Worm (Caenorhabditis elegans) whole organism, L4 larva: ENCODE data around the gene K06G5.1.

ENCODE experiments used
- F26F4.8 ChIP-seq: fragments of 200-800 bp; sonication (Bioruptor generic); conservative IDR thresholded peaks from 2 replicates; pipeline ENCODE4 v1.3.6; 2022; ENCODE audit warnings: missing genetic modification characterization, missing compliant biosample characterization
- Y105C5A.15 ChIP-seq: fragments of 200-800 bp; sonication (Bioruptor generic); IDR thresholded peaks from 2 replicates; pipeline ENCODE4 v1.3.6; 2022; ENCODE audit warnings: missing genetic modification characterization, missing compliant biosample characterization
- Y48G9A.11 ChIP-seq: fragments of 200-800 bp; sonication (Bioruptor generic); IDR thresholded peaks from 2 replicates; pipeline ENCODE4 v1.3.6; 2022; ENCODE audit warnings: missing genetic modification reagents, missing genetic modification characterization, missing compliant biosample characterization
- Y75B8A.6 ChIP-seq: fragments of 200-800 bp; sonication (Bioruptor generic); IDR thresholded peaks from 2 replicates; pipeline ENCODE4 v1.3.6; 2022; ENCODE audit warnings: missing genetic modification reagents, missing genetic modification characterization, missing compliant biosample characterization
- aha-1 ChIP-seq: fragments of 150-350 bp; peaks from one replicate; lab custom pipeline; 2014; ENCODE audit warnings: missing biosample characterization, missing genetic modification characterization
- ceh-20 ChIP-seq: fragments of 200-800 bp; sonication (Bioruptor generic); IDR thresholded peaks from 2 replicates; pipeline ENCODE4 v1.3.6; 2022; ENCODE audit warnings: missing genetic modification reagents, missing genetic modification characterization, missing compliant biosample characterization
- ceh-28 ChIP-seq: fragments of 150-350 bp; optimal IDR thresholded peaks from 2 replicates; lab custom pipeline; 2014; ENCODE audit warnings: missing biosample characterization, missing genetic modification reagents, missing genetic modification characterization
- ceh-44 ChIP-seq: fragments of 200-800 bp; sonication (Bioruptor generic); IDR thresholded peaks from 2 replicates; pipeline ENCODE4 v1.3.6; 2022; ENCODE audit warnings: missing genetic modification reagents, missing genetic modification characterization, missing compliant biosample characterization
- ctbp-1 ChIP-seq: fragments of 200-800 bp; sonication (Bioruptor generic); IDR thresholded peaks from 2 replicates; pipeline ENCODE4 v1.3.6; 2022; ENCODE audit warnings: missing genetic modification reagents, missing genetic modification characterization, missing compliant biosample characterization
- fos-1 ChIP-seq: fragments of 150-350 bp; optimal IDR thresholded peaks from 2 replicates; lab custom pipeline; 2014; ENCODE audit warnings: missing biosample characterization, missing genetic modification characterization
- hif-1 ChIP-seq, 2 experiments: sonication (generic microtip); optimal IDR thresholded peaks; 2 replicates each; lab custom pipeline; 2016 to 2017; ENCODE audit warnings: missing compliant biosample characterization in 2 of 2, missing genetic modification characterization in 2 of 2, missing genetic modification reagents in 2 of 2, missing genotype in 2 of 2, mild to moderate bottlenecking in 1 of 2
- lim-7 ChIP-seq: fragments of 200-800 bp; sonication (Bioruptor generic); IDR thresholded peaks from 2 replicates; pipeline ENCODE4 v1.3.6; 2022; ENCODE audit warnings: missing genetic modification characterization, missing compliant biosample characterization
- lin-13 ChIP-seq: fragments of 150-350 bp; optimal IDR thresholded peaks from 2 replicates; lab custom pipeline; 2014; ENCODE audit warnings: missing biosample characterization, missing genetic modification reagents, missing genetic modification characterization
- lin-29 ChIP-seq: fragments of 200-800 bp; sonication (Bioruptor generic); IDR thresholded peaks from 2 replicates; pipeline ENCODE4 v1.3.6; 2022; ENCODE audit warnings: missing genetic modification reagents, missing genetic modification characterization, missing compliant biosample characterization
- lir-3 ChIP-seq: sonication (generic microtip); optimal IDR thresholded peaks from 2 replicates; lab custom pipeline; 2016; ENCODE audit warnings: mild to moderate bottlenecking, missing genetic modification characterization, missing compliant biosample characterization
- mep-1 ChIP-seq: fragments of 150-350 bp; sonication (generic microtip); optimal IDR thresholded peaks from 3 replicates; lab custom pipeline; 2014; ENCODE audit warnings: missing biosample characterization, missing genetic modification characterization
- mxl-3 ChIP-seq: fragments of 200-800 bp; sonication (Bioruptor generic); optimal IDR thresholded peaks from 2 replicates; lab custom pipeline; 2018; ENCODE audit warnings: mild to moderate bottlenecking, missing genetic modification characterization, missing compliant biosample characterization
- nhr-25 ChIP-seq: sonication (generic microtip); optimal IDR thresholded peaks from 2 replicates; lab custom pipeline; 2017; ENCODE audit warnings: missing genetic modification characterization, mild to moderate bottlenecking, missing compliant biosample characterization, antibody characterized with exemption, moderate library complexity, borderline replicate concordance; ENCODE audit not compliant: insufficient read depth
- nhr-28 ChIP-seq: fragments of 150-350 bp; optimal IDR thresholded peaks from 2 replicates; lab custom pipeline; 2014; ENCODE audit warnings: missing biosample characterization, missing genetic modification characterization
- nhr-42 ChIP-seq: fragments of 200-800 bp; sonication (Bioruptor generic); IDR thresholded peaks from 2 replicates; pipeline ENCODE4 v1.3.6; 2022; ENCODE audit warnings: missing genetic modification characterization, missing compliant biosample characterization
- nhr-48 ChIP-seq: sonication (generic microtip); optimal IDR thresholded peaks from 2 replicates; lab custom pipeline; 2016; ENCODE audit warnings: mild to moderate bottlenecking, missing genetic modification characterization, missing compliant biosample characterization
- nhr-6 ChIP-seq: fragments of 150-350 bp; optimal IDR thresholded peaks from 2 replicates; lab custom pipeline; 2014; ENCODE audit warnings: missing biosample characterization, missing genetic modification characterization
- pha-4 ChIP-seq, 2 experiments: fragments of 150-350 bp in 1 of 2; fragments of 200-800 bp in 1 of 2; sonication (Bioruptor generic) in 1 of 2; IDR thresholded peaks in 1 of 2; optimal IDR thresholded peaks in 1 of 2; 2 replicates each; pipeline versions ENCODE4 v1.3.6 to Lab custom; 2014 to 2022; ENCODE audit warnings: missing genetic modification characterization in 2 of 2, missing genetic modification reagents in 2 of 2, missing biosample characterization in 1 of 2, missing compliant biosample characterization in 1 of 2
- rbr-2 ChIP-seq: sonication (generic microtip); optimal IDR thresholded peaks from 2 replicates; lab custom pipeline; 2016; ENCODE audit warnings: missing genotype, missing genetic modification characterization, missing compliant biosample characterization
- sdz-12 ChIP-seq: fragments of 200-800 bp; sonication (Bioruptor generic); optimal IDR thresholded peaks from 2 replicates; lab custom pipeline; 2018; ENCODE audit warnings: mild to moderate bottlenecking, missing genetic modification characterization, missing compliant biosample characterization
- set-16 ChIP-seq: fragments of 200-800 bp; sonication (Bioruptor generic); IDR thresholded peaks from 2 replicates; pipeline ENCODE4 v1.3.6; 2022; ENCODE audit warnings: missing genetic modification reagents, missing genetic modification characterization, missing compliant biosample characterization
- skn-1 ChIP-seq: fragments of 150-350 bp; optimal IDR thresholded peaks from 2 replicates; lab custom pipeline; 2014; ENCODE audit warnings: missing biosample characterization, missing genetic modification characterization
- snpc-1.2 ChIP-seq: fragments of 200-800 bp; sonication (Bioruptor generic); IDR thresholded peaks from 2 replicates; pipeline ENCODE4 v1.3.6; 2022; ENCODE audit warnings: missing genetic modification reagents, missing genetic modification characterization, missing compliant biosample characterization
- spr-1 ChIP-seq: sonication (generic microtip); optimal IDR thresholded peaks from 2 replicates; lab custom pipeline; 2016; ENCODE audit warnings: mild to moderate bottlenecking, missing genetic modification characterization, missing compliant biosample characterization
- unc-130 ChIP-seq: sonication (generic microtip); optimal IDR thresholded peaks from 2 replicates; lab custom pipeline; 2016; ENCODE audit warnings: missing genetic modification reagents, missing genetic modification characterization, missing compliant biosample characterization
- unc-62 ChIP-seq, 3 experiments: fragments of 150-350 bp in 1 of 3; sonication (generic microtip); optimal IDR thresholded peaks in 2 of 3; peaks in 1 of 3; 1 replicate in 1 of 3; 2 replicates in 2 of 3; lab custom pipeline; 2014 to 2017; ENCODE audit warnings: missing biosample characterization in 3 of 3, missing genetic modification characterization in 3 of 3, missing genetic modification reagents in 3 of 3, missing genotype in 1 of 3
- vab-7 ChIP-seq: fragments of 200-800 bp; sonication (Bioruptor generic); IDR thresholded peaks from 2 replicates; pipeline ENCODE4 v1.3.6; 2022; ENCODE audit warnings: missing genetic modification reagents, missing genetic modification characterization, missing compliant biosample characterization
- zfp-3 ChIP-seq: fragments of 200-800 bp; sonication (Bioruptor generic); conservative IDR thresholded peaks from 2 replicates; pipeline ENCODE4 v1.3.6; 2022; ENCODE audit warnings: missing genetic modification reagents, missing genetic modification characterization, missing compliant biosample characterization
- zip-2 ChIP-seq: fragments of 150-350 bp; optimal IDR thresholded peaks from 2 replicates; lab custom pipeline; 2014; ENCODE audit warnings: missing biosample characterization, missing genetic modification characterization
- ztf-7 ChIP-seq: fragments of 150-350 bp; optimal IDR thresholded peaks from 2 replicates; lab custom pipeline; 2014; ENCODE audit warnings: missing biosample characterization, missing genetic modification characterization

Gene K06G5.1

DNA sequence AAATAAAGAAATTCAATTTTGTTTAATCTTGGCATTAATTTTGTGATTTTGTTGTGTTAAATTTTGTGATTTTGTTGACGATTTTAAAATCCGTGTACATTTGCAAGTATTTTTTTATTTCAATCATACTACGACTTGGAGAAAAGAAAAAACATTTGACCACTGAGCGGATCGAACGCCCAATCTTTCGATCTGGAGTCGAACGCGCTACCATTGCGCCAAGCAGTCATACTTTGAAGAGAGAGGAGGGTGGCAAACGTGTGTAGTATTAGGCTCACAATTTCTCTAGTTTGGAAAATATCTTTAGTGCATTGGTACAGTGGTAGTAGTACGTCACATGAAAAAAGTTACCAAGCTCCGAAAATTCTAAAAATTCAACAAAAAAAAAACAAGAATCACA, 14.0 kb downstream of the K06G5.1 start (continued):
- TF ChIP-seq Y105C5A.15, result peak; percentile 48; the same call in 1 of the 2 replicates
- TF ChIP-seq ceh-44 (GFP tag; lab: Robert Waterston, UW), result peak; percentile 76; the same call in 1 of the 2 replicates
- TF ChIP-seq lim-7 (GFP tag; lab: Robert Waterston, UW), result peak; percentile 89
- no peak; the same call in none of the 2 replicates for TF ChIP-seq ctbp-1 (GFP tag; lab: Robert Waterston, UW)
- TF ChIP-seq snpc-1.2 (GFP tag; lab: Robert Waterston, UW), result peak; percentile 47; the same call in 1 of the 2 replicates
- TF ChIP-seq hif-1 (tag; optimal IDR thresholded peaks at IDR 0.05; lab: Kevin White, UChicago), result no peak
- TF ChIP-seq lir-3, result no peak
- peak; percentile 60 for TF ChIP-seq nhr-6 (tag; lab: Kevin White, UChicago)

ce11 chrX:14231987-14232386, 17.2 kb downstream of the K06G5.1 start:
- no peak for TF ChIP-seq fos-1 (tag; lab: Kevin White, UChicago)
- TF ChIP-seq ctbp-1 (GFP tag; lab: Robert Waterston, UW), result no peak
- TF ChIP-seq aha-1 (tag; lab: Kevin White, UChicago), result peak; percentile 93
- no peak for TF ChIP-seq ztf-7 (tag; lab: Kevin White, UChicago)
- no peak for TF ChIP-seq spr-1 (tag; lab: Kevin White, UChicago)
- TF ChIP-seq ceh-28 (tag; lab: Kevin White, UChicago), result no peak
- TF ChIP-seq unc-62 (GFP tag; optimal IDR thresholded peaks at IDR 0.05 in 1 of 2; lab: Kevin White, UChicago), result peak in 1 of 2 experiments; percentile 3
- TF ChIP-seq unc-62 (tag; optimal IDR thresholded peaks at IDR 0.05; lab: Kevin White, UChicago), result no peak
- TF ChIP-seq mxl-3 (GFP tag; lab: Kevin White, UChicago), result no peak
- no peak for TF ChIP-seq skn-1 (tag; lab: Kevin White, UChicago)
- no peak for TF ChIP-seq Y48G9A.11
- TF ChIP-seq set-16 (GFP tag; lab: Robert Waterston, UW), result peak; percentile 65; the same call in 1 of the 2 replicates

DNA sequence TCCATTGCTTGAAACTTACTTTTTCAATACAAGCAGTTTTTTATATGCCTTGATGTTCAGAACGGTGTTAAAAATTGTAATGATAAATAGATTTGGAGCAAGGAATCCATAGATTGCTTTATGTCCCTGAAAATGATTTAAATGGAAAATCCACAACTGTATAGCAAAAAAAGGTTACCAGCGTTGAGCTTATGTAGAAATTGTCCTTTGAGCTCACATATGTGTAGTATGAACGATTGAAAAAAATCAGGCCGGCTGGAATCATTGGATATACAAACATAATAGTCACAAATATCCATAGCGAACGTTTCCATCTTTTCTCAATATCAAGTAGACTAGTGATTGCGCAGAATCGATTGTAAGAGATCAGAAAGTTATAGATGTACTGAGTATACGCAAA, 19.6 kb downstream of the K06G5.1 start, which contains the start of gene srg-36:
Gene srg-36, minus strand, starts transcription at position 101 of the 400 bp plus-strand sequence.
- TF ChIP-seq nhr-42 (GFP tag; lab: Robert Waterston, UW) (no peak), zfp-3 (GFP tag; lab: Robert Waterston, UW) (no peak), nhr-48 (tag; lab: Kevin White, UChicago) (no peak), F26F4.8 (GFP tag; lab: Robert Waterston, UW) (no peak), zip-2 (tag; lab: Kevin White, UChicago) (no peak), lin-29 (GFP tag; lab: Robert Waterston, UW) (no peak), ceh-20 (GFP tag; lab: Robert Waterston, UW) (no peak), Y75B8A.6 (GFP tag; lab: Robert Waterston, UW) (no peak), nhr-6 (tag; lab: Kevin White, UChicago) (no peak), vab-7 (GFP tag; lab: Robert Waterston, UW) (no peak), unc-130 (GFP tag; lab: Kevin White, UChicago) (no peak)

- no peak for TF ChIP-seq pha-4 (GFP tag; IDR thresholded peaks at IDR 0.05; lab: Robert Waterston, UW)
- no peak for TF ChIP-seq pha-4 (tag; optimal IDR thresholded peaks at IDR 0.05; lab: Kevin White, UChicago)
- no peak for TF ChIP-seq nhr-28 (tag; lab: Kevin White, UChicago)
- no peak for TF ChIP-seq lin-13 (GFP tag; lab: Kevin White, UChicago)
- TF ChIP-seq rbr-2 (tag; lab: Kevin White, UChicago), result no peak
- TF ChIP-seq nhr-25, result no peak
- TF ChIP-seq mep-1 (tag; lab: Kevin White, UChicago), result no peak
- no peak for TF ChIP-seq nhr-6 (tag; lab: Kevin White, UChicago)
- TF ChIP-seq sdz-12 (GFP tag; lab: Kevin White, UChicago), result no peak
- no peak for TF ChIP-seq ctbp-1 (GFP tag; lab: Robert Waterston, UW)
- no peak for TF ChIP-seq lim-7 (GFP tag; lab: Robert Waterston, UW)
- TF ChIP-seq aha-1 (tag; lab: Kevin White, UChicago), result no peak
These were observed 20.2 kb downstream of the K06G5.1 start, which contains the start of gene srg-37 for ce11 chrX:14234932-14235331. Gene srg-37 (minus strand): TSS chrX:14235032.
